Worm (Caenorhabditis elegans): Measurements from ENCODE around the gene cwp-4.

Gene cwp-4

ce11 chrV:5064761-5065421 lies 11.5 kb downstream of the cwp-4 start, which contains the start of gene mlk-1:
Gene mlk-1 (minus strand): TSS chrV:5064811.
- no peak for TF ChIP-seq hnd-1 (tag; optimal IDR thresholded peaks at IDR 0.05)
- peak; percentile 12 for TF ChIP-seq F13C5.2 (tag; optimal IDR thresholded peaks at IDR 0.05)

ce11 chrV:5067390-5067789 lies 14.0 kb downstream of the cwp-4 start:
- TF ChIP-seq tra-4 (tag; optimal IDR thresholded peaks at IDR 0.05) (no peak), flt-1 (GFP tag; IDR thresholded peaks at IDR 0.05) (no peak), ceh-36 (tag; optimal IDR thresholded peaks at IDR 0.05) (no peak), sea-1 (GFP tag; conservative IDR thresholded peaks at IDR 0.05) (no peak), scrt-1 (GFP tag; IDR thresholded peaks at IDR 0.05) (no peak), ceh-13 (GFP tag; optimal IDR thresholded peaks at IDR 0.05) (no peak)

- TF ChIP-seq tbx-37 (GFP tag; conservative IDR thresholded peaks at IDR 0.05): no peak
- no peak for TF ChIP-seq ets-7 (tag; optimal IDR thresholded peaks at IDR 0.05)
- TF ChIP-seq B0310.2 (tag; optimal IDR thresholded peaks at IDR 0.05): no peak
- no peak for TF ChIP-seq aly-1 (tag; optimal IDR thresholded peaks at IDR 0.05)
- TF ChIP-seq scrt-1 (GFP tag; IDR thresholded peaks at IDR 0.05): no peak
- no peak for TF ChIP-seq tra-4 (tag; optimal IDR thresholded peaks at IDR 0.05)
- TF ChIP-seq ama-1 (optimal IDR thresholded peaks at IDR 0.05): no peak
- TF ChIP-seq F13C5.2 (tag; optimal IDR thresholded peaks at IDR 0.05): no peak
- no peak for TF ChIP-seq sea-1 (GFP tag; conservative IDR thresholded peaks at IDR 0.05)
- TF ChIP-seq ceh-13 (GFP tag; optimal IDR thresholded peaks at IDR 0.05): no peak
- TF ChIP-seq tbx-11 (GFP tag; IDR thresholded peaks at IDR 0.05): no peak
- TF ChIP-seq ceh-36 (tag; optimal IDR thresholded peaks at IDR 0.05): no peak
- TF ChIP-seq pes-1 (GFP tag; IDR thresholded peaks at IDR 0.05): no peak
- no peak for TF ChIP-seq flt-1 (GFP tag; IDR thresholded peaks at IDR 0.05)
Measured at ce11 chrV:5069440-5069839, 16.0 kb downstream of the cwp-4 start, which contains the start of gene Y58A7A.1. Gene Y58A7A.1 (minus strand): TSS chrV:5069540.

- no peak for TF ChIP-seq hmbx-1 (tag; optimal IDR thresholded peaks at IDR 0.05)
- TF ChIP-seq B0310.2 (tag; optimal IDR thresholded peaks at IDR 0.05): no peak
- TF ChIP-seq flt-1 (GFP tag; IDR thresholded peaks at IDR 0.05): no peak
Measured at ce11 chrV:5072082-5072481, 18.6 kb downstream of the cwp-4 start, which contains the start of gene Y58A7A.2. Gene Y58A7A.2 (minus strand): TSS chrV:5072182.

ce11 chrV:5075343-5075742 lies 21.9 kb downstream of the cwp-4 start:
- TF ChIP-seq tbx-11 (GFP tag; IDR thresholded peaks at IDR 0.05): peak; percentile 88
- TF ChIP-seq tbx-37 (GFP tag; conservative IDR thresholded peaks at IDR 0.05): peak; percentile 81
- TF ChIP-seq sea-1 (GFP tag; conservative IDR thresholded peaks at IDR 0.05): peak; percentile 83

- no peak for TF ChIP-seq scrt-1 (GFP tag; IDR thresholded peaks at IDR 0.05)
- TF ChIP-seq pes-1 (GFP tag; IDR thresholded peaks at IDR 0.05): no peak
- TF ChIP-seq tbx-11 (GFP tag; IDR thresholded peaks at IDR 0.05): no peak
- no peak for TF ChIP-seq B0310.2 (tag; optimal IDR thresholded peaks at IDR 0.05)
- TF ChIP-seq ets-7 (tag; optimal IDR thresholded peaks at IDR 0.05): no peak
- TF ChIP-seq hmg-4 (GFP tag; optimal IDR thresholded peaks at IDR 0.05): no peak
- TF ChIP-seq flt-1 (GFP tag; IDR thresholded peaks at IDR 0.05): no peak
- TF ChIP-seq hnd-1 (tag; optimal IDR thresholded peaks at IDR 0.05): no peak
- TF ChIP-seq hmbx-1 (tag; optimal IDR thresholded peaks at IDR 0.05): no peak
- no peak for TF ChIP-seq ama-1 (optimal IDR thresholded peaks at IDR 0.05)
- no peak for TF ChIP-seq tbx-37 (GFP tag; conservative IDR thresholded peaks at IDR 0.05)
Measured at ce11 chrV:5080853-5081338, 27.5 kb downstream of the cwp-4 start, which contains the start of gene Y58A7A.3. Gene Y58A7A.3 (minus strand): TSS chrV:5080903.

ce11 chrV:5084957-5085465 lies 31.6 kb downstream of the cwp-4 start, which contains the start of gene Y58A7A.4:
Gene Y58A7A.4 (minus strand): TSS chrV:5085007.
- TF ChIP-seq tbx-11 (GFP tag; IDR thresholded peaks at IDR 0.05) (no peak), flt-1 (GFP tag; IDR thresholded peaks at IDR 0.05) (no peak), tbx-37 (GFP tag; conservative IDR thresholded peaks at IDR 0.05) (no peak), sea-1 (GFP tag; conservative IDR thresholded peaks at IDR 0.05) (no peak), F13C5.2 (tag; optimal IDR thresholded peaks at IDR 0.05) (no peak), B0310.2 (tag; optimal IDR thresholded peaks at IDR 0.05) (no peak), ama-1 (optimal IDR thresholded peaks at IDR 0.05) (no peak), pes-1 (GFP tag; IDR thresholded peaks at IDR 0.05) (no peak), ceh-36 (tag; optimal IDR thresholded peaks at IDR 0.05) (no peak), ets-7 (tag; optimal IDR thresholded peaks at IDR 0.05) (no peak), scrt-1 (GFP tag; IDR thresholded peaks at IDR 0.05) (no peak), tra-4 (tag; optimal IDR thresholded peaks at IDR 0.05) (no peak), hnd-1 (tag; optimal IDR thresholded peaks at IDR 0.05) (no peak), aly-1 (tag; optimal IDR thresholded peaks at IDR 0.05) (no peak), ceh-13 (GFP tag; optimal IDR thresholded peaks at IDR 0.05) (no peak), hmbx-1 (tag; optimal IDR thresholded peaks at IDR 0.05) (no peak)

- TF ChIP-seq F13C5.2 (tag; optimal IDR thresholded peaks at IDR 0.05) (no peak), aly-1 (tag; optimal IDR thresholded peaks at IDR 0.05) (no peak), sea-1 (GFP tag; conservative IDR thresholded peaks at IDR 0.05) (no peak), ets-7 (tag; optimal IDR thresholded peaks at IDR 0.05) (no peak), hmbx-1 (tag; optimal IDR thresholded peaks at IDR 0.05) (no peak), tra-4 (tag; optimal IDR thresholded peaks at IDR 0.05) (no peak), ceh-36 (tag; optimal IDR thresholded peaks at IDR 0.05) (no peak), hmg-4 (GFP tag; optimal IDR thresholded peaks at IDR 0.05) (no peak), tbx-37 (GFP tag; conservative IDR thresholded peaks at IDR 0.05) (no peak), ama-1 (optimal IDR thresholded peaks at IDR 0.05) (no peak), scrt-1 (GFP tag; IDR thresholded peaks at IDR 0.05) (no peak), hnd-1 (tag; optimal IDR thresholded peaks at IDR 0.05) (no peak), pes-1 (GFP tag; IDR thresholded peaks at IDR 0.05) (no peak), flt-1 (GFP tag; IDR thresholded peaks at IDR 0.05) (no peak)
Measured at ce11 chrV:5086919-5087404, 33.5 kb downstream of the cwp-4 start, which contains the start of gene Y58A7A.5. Gene Y58A7A.5 (minus strand): TSS chrV:5086969.

All from whole organism, early embryonic.